Worm (Caenorhabditis elegans) whole organism, L4/young adult: Measurements from ENCODE around the gene VZK822L.2.

ENCODE experiments used
- W03F9.2 ChIP-seq: fragments of 150-350 bp; optimal IDR thresholded peaks from 2 replicates; lab custom pipeline; 2014; ENCODE audit warnings: missing biosample characterization, missing genetic modification characterization
- dao-5 ChIP-seq: sonication (generic microtip); optimal IDR thresholded peaks from 2 replicates; lab custom pipeline; 2016; ENCODE audit warnings: missing genotype, missing genetic modification characterization, moderate library complexity, missing compliant biosample characterization
- him-1 ChIP-seq: sonication (generic microtip); optimal IDR thresholded peaks from 2 replicates; lab custom pipeline; 2016; ENCODE audit warnings: missing genotype, missing genetic modification reagents, missing genetic modification characterization, missing compliant biosample characterization

The VZK822L.2 gene

DNA sequence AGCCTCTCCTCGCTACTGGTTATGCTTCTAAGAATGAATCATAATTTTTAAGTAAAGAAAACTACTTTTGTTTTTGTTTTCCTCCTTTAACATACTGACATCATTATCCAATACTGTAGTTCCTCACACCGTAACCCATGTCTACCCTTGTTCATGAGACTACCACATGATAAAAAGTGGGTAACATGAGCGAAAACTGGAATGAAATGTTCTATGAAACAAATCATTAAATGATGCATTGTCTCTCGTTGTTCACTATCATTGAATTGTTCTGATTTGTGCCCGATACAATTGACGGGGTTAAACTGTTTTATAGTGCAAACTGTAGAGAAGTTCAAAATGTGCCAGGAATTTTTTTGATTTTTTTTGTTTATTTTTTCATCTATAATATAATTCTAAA lies 14.1 kb upstream of the VZK822L.2 start:
- TF ChIP-seq dao-5 (no peak), W03F9.2 (tag; lab: Kevin White, UChicago) (no peak), him-1 (tag; lab: Kevin White, UChicago) (no peak)

DNA sequence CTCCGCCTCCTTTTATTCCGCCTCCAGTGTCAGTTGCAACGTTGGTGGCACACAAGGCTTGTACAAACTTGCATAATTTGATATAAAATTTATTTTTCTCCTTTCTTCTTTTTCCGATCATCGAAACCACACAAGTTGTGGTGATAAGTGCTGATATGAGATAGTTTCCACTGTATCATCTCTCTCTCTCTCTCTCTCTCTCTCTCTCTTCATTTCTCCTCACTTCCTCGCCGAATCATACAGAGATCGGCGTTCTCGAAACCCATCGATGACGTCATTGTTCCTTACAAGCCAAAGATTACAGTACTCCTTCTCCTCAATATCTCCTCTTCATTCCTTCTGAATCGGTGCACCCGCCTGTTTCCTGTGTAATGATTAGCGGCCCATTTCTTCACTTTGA lies 12.5 kb upstream of the VZK822L.2 start, which contains the start of gene nhr-43:
TSS of gene nhr-43 (plus strand) at position 233 of the 400 bp plus-strand sequence.
- TF ChIP-seq W03F9.2 (tag; lab: Kevin White, UChicago) (no peak), dao-5 (no peak), him-1 (tag; lab: Kevin White, UChicago) (no peak)

DNA sequence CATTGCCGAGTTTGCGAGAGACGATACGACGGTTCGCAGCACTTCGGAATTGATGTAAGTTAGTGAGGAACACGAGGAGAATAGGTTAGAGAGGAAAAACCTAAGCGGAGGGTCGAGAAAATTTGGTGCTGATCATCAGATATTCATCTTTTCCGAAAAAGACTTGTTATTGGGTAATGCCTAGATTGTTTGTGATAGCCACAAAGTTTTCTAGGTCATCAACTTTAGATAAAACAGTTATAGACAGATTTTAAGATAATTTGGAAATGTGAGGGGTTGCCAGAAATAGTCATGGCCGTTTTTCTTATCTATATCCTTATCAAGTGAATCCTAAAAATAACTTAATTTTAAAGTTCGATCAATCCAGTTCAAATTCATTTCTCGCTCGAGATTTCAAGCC lies 11.4 kb upstream of the VZK822L.2 start:
- TF ChIP-seq him-1 (tag; lab: Kevin White, UChicago) (no peak), dao-5 (no peak), W03F9.2 (tag; lab: Kevin White, UChicago) (no peak)

DNA sequence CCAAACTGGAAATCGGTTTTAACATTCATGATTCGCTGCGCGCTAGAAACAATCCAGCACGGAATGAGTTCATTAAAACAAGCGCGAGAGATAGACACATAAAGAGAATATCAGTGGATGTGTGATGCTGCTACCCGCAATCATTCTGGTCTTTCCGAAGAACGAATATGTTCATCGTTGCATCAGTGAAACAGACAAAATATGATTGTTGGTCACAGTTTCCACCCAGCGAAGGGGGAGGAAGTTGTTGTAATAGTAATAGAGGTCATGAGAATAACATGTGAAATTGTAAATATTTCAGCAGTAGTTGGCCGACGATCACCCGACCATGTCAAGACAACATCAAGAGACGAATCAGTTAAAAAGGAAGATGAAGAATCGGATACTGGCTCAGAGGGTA lies 10.6 kb upstream of the VZK822L.2 start:
- TF ChIP-seq W03F9.2 (tag; lab: Kevin White, UChicago) = no peak
- no peak for TF ChIP-seq dao-5
- TF ChIP-seq him-1 (tag; lab: Kevin White, UChicago) = no peak

DNA sequence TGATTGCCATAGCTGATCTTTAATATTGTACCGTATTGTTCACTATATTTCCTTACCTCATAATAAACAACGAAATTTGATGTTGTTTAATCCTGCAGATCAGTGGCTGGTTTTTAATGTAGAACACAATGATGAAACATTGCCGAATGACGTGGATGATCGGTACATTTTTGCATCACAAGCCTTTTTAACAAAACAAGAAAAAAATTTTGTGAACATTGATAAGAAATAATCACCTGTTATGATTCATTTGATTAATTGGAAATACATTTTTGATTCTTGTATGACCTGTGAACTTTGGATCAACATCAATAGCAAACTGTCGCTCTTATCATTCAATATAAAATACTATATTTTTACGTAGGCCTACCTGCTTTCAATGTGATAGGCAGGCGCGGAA lies 9.0 kb upstream of the VZK822L.2 start:
- TF ChIP-seq W03F9.2 (tag; lab: Kevin White, UChicago) = no peak
- TF ChIP-seq dao-5 = no peak
- no peak for TF ChIP-seq him-1 (tag; lab: Kevin White, UChicago)

DNA sequence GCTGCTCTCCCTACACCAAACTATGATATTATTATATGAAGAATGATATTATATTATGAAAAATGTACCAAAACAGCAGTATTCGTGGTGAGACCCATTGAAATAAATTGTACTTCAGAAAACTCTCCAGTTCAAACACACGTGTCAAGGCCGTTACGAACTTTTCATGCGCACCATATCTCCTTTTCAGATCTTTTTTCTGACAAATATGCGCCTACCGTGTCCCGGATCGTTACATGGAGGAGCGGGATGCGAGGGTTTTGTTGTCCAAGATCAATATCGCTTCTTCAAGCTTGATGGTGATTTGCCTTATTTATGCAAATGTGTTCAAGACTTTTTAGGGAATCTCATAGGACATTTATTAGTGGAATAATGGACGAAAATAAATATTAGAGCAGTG lies 8.1 kb upstream of the VZK822L.2 start:
- TF ChIP-seq him-1 (tag; lab: Kevin White, UChicago) = no peak
- no peak for TF ChIP-seq dao-5
- TF ChIP-seq W03F9.2 (tag; lab: Kevin White, UChicago) = no peak

DNA sequence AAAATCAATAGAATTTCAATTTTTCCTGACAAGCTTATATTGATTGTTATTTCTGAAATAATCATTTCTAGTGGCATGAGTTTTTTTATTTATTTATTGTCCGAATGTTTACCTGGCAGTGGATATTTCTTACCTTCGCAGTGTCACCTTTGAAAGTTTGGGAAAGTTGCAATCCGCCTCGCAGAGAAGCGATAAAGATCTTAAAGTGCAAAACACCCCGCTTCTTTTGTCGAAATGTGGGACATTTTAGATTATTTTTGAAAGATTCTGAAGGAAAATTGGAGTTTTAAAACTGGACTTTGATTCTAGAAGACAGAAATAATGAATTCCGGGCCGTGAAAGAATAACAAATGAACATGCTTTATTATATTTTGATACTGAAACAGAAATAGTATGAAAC lies 3.1 kb upstream of the VZK822L.2 start:
- TF ChIP-seq dao-5 = no peak
- no peak for TF ChIP-seq W03F9.2 (tag; lab: Kevin White, UChicago)
- TF ChIP-seq him-1 (tag; lab: Kevin White, UChicago) = no peak

DNA sequence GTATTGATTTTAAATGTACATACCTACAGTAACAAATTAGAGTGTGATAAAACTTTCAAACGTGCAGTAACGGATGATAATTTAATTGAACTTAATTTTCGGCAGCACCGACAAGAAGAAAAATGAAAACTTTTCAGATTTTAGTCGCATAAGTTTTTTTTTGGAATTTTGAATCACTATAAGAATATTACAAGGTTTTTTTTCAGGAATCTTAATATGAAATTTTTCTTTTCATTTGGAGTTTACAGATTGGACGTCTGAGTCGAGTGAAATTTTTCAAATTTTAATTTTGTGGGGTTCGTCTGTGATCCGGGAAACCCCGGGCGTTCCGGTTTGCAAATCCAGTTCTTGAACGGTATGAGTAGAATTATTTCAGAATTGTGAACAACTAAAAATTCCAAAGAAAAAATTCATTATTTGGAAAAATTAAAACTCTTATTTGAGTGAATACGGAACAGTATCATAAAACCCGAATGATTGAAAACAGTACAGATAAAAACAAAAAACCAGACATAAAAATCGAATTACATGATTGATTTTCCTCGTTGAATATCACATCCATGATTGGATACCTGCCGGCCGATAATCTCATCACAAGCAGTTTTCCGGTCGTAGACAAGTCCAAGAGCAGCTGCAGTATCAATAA lies 1.6 kb downstream of the VZK822L.2 start:
- TF ChIP-seq dao-5 = no peak
- no peak for TF ChIP-seq him-1 (tag; lab: Kevin White, UChicago)
- no peak for TF ChIP-seq W03F9.2 (tag; lab: Kevin White, UChicago)

DNA sequence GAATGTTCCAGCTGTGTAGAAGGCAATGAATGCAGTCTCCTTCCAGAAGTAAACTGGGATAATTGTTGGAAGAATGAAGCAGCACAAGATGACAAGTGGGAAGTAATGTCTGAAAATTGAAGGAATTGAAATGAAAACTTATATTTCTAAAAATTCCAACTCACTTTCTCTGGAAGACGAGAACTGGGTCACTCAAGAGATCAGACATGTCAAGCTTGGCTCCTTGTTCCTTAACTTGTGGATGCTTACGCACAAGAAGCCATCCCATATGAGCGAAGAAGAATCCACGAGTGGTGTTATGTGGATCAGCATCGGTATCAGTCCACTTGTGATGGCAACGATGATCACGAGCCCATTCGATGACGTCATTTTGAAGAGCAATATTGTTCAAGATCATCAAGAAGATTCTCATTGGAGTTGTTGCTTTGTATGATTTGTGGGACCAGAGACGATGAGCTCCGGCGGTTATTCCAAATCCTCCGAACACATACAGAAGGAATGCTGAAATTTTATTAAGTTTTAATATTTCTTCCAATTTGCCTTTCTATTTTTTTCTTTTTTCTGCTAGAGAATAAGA lies 2.5 kb downstream of the VZK822L.2 start:
- no peak for TF ChIP-seq W03F9.2 (tag; lab: Kevin White, UChicago)
- no peak for TF ChIP-seq him-1 (tag; lab: Kevin White, UChicago)
- TF ChIP-seq dao-5 = no peak

DNA sequence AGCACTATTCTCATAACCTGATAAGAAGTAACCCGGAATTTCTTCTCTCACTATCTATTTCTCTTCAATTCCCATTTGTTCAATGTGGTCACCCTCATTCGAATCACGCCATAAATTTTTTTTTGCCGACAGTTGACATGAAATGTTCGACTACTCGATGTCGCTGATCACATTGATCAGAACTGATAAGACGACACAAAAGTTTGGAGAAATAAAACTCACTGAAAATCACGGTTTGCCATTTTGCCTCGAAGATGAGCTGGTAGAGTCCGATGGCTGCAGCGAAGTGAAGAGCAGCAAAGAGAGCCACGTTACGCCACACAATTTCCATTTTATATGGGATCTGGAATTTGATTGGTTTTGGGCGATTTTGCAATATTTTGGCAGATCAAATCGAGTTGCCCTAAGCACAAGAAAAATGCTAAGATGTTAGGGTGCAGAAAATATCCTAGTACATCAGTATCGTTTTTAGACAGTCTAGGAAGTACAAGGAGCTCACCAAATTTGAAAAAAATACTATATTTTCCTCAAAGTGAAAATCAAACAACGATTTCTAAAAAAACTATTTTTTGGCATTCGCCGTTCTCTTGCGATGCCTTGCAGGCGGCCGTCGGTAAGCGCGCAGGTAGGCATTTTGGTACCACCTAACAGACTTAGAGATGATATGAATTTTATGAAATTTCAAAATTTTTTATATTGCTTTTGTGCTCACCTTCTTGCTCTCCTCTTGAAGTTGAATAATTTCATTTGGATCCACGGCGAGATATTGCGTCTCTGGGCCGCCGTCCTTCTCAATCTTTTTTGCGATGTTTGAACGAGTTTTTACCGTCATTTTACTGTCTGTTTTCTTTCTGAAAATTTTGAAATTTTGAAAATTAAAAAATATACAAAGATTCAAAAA lies 3.3 kb downstream of the VZK822L.2 start, which contains the start of gene fat-6:
TSS of gene fat-6 (minus strand) at position 851 of the 901 bp plus-strand sequence.
- TF ChIP-seq dao-5 = no peak
- no peak for TF ChIP-seq W03F9.2 (tag; lab: Kevin White, UChicago)
- no peak for TF ChIP-seq him-1 (tag; lab: Kevin White, UChicago)

DNA sequence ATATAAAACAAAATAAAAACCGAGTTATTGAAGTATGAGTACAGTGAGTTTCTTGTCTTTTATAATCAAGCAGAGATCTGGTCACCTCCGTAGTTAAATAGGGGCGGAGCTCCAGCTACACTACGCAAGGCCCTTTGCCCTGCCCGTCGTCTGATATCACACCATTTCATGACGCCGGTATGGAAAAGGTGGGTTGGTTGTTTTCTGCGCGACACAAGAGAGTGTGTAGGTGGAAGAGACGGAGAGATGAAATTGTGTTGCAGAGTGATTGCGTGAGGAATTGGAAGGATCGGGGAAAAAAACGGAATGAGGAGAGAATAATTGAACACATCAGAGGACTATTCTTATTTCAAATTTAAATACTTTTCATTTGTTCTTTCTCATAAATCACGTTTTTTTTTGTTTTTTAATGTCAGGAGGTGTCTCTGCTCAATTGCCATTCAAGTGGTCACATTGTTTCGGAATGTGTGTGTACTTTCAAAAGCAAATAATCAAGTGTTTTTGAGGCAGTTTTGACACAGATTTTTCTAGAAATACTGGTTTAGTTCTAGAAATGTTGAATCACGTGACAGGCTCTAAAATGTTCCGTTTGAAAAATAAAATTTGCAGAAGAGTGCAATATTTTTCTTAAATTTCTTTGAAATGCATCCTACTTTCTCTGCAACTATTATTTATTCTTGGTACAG lies 4.1 kb downstream of the VZK822L.2 start, which contains the start of gene ZK822.9:
TSS of gene ZK822.9 (plus strand) at position 180 of the 686 bp plus-strand sequence.
- TF ChIP-seq dao-5 (no peak), W03F9.2 (tag; lab: Kevin White, UChicago) (no peak), him-1 (tag; lab: Kevin White, UChicago) (no peak)

DNA sequence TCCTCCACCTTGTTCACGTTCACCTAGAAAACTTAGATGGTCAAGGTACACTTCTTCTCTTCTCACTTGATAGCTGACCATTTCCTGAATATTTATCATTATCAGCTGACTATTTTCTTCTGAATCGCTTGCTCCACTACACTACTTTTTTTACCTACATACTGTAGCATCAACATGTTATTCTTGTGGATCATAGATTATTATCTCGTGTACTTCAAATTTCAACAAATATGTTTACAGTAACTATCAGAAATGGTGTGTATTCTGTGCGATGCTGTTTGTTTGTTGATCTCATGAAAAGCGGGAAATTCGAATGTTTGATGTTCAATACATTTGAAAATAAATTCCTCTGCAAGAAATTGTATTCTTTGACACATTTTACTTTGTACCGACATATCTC lies 5.1 kb downstream of the VZK822L.2 start, which contains the start of gene ZK822.10:
TSS of gene ZK822.10 (plus strand) at position 231 of the 400 bp plus-strand sequence.
- TF ChIP-seq dao-5 = no peak
- TF ChIP-seq W03F9.2 (tag; lab: Kevin White, UChicago) = no peak

DNA sequence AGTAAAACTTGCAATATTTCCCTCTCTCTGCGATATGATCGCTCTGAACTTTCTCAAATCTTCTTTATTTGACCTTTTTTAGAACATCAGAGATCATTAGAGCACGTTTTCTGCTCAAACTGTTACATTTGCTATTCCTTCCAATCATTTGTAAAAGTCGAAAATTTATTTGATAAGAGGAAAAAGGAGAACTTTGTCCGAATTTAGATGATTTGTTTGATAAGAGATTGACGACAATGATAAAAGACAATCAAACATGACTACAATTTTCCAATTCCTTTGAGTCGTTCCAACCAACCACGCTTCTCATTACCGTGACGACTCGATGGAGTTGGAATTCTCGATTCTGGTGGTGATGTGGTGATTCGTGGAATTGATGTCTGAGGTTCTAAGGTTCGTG lies 6.1 kb downstream of the VZK822L.2 start:
- no peak for TF ChIP-seq W03F9.2 (tag; lab: Kevin White, UChicago)
